Worm (Caenorhabditis elegans) whole organism, L1 larva: Measurements from ENCODE around the gene C14A11.5.

Experiments
- C04F5.9 ChIP-seq: sonication (generic microtip); optimal IDR thresholded peaks from 2 replicates; lab custom pipeline; 2016; ENCODE audit warnings: missing genetic modification characterization, missing compliant biosample characterization
- F16B12.6 ChIP-seq: fragments of 150-350 bp; optimal IDR thresholded peaks from 2 replicates; lab custom pipeline; 2014; ENCODE audit warnings: missing biosample characterization, missing genetic modification characterization
- alr-1 ChIP-seq: fragments of 200-800 bp; sonication (Bioruptor generic); optimal IDR thresholded peaks from 2 replicates; lab custom pipeline; 2018; ENCODE audit warnings: borderline replicate concordance, mild to moderate bottlenecking, missing genetic modification characterization, missing compliant biosample characterization
- aly-2 ChIP-seq: fragments of 150-350 bp; optimal IDR thresholded peaks from 2 replicates; lab custom pipeline; 2014; ENCODE audit warnings: missing biosample characterization, missing genetic modification characterization
- ceh-63 ChIP-seq: fragments of 200-800 bp; sonication (Bioruptor generic); optimal IDR thresholded peaks from 2 replicates; lab custom pipeline; 2018; ENCODE audit warnings: mild to moderate bottlenecking, missing genetic modification characterization, missing compliant biosample characterization
- dsc-1 ChIP-seq: sonication (generic microtip); optimal IDR thresholded peaks from 2 replicates; lab custom pipeline; 2016; ENCODE audit warnings: mild to moderate bottlenecking, missing genetic modification characterization, missing compliant biosample characterization
- egl-13 ChIP-seq: sonication (generic microtip); optimal IDR thresholded peaks from 2 replicates; lab custom pipeline; 2016; ENCODE audit warnings: missing genotype, missing genetic modification reagents, missing genetic modification characterization, missing compliant biosample characterization
- egl-27 ChIP-seq, 2 experiments: fragments of 150-350 bp in 1 of 2; sonication (generic microtip); optimal IDR thresholded peaks; 3 replicates each; lab custom pipeline; 2017 to 2018; ENCODE audit warnings: missing biosample characterization in 2 of 2, missing genetic modification characterization in 2 of 2, missing genetic modification reagents in 2 of 2
- elt-2 ChIP-seq: sonication (generic microtip); optimal IDR thresholded peaks from 2 replicates; lab custom pipeline; 2016; ENCODE audit warnings: missing genetic modification characterization, mild to moderate bottlenecking, inconsistent platforms, missing compliant biosample characterization, missing genetic modification reagents
- ets-5 ChIP-seq: fragments of 200-800 bp; sonication (Bioruptor generic); IDR thresholded peaks from 2 replicates; pipeline ENCODE4 v1.3.6; 2022; ENCODE audit warnings: missing genetic modification characterization, missing compliant biosample characterization
- fkh-10 ChIP-seq: sonication (generic microtip); optimal IDR thresholded peaks from 2 replicates; lab custom pipeline; 2017; ENCODE audit warnings: missing biosample characterization, missing genetic modification reagents, missing genetic modification characterization
- fkh-4 ChIP-seq: sonication (generic microtip); optimal IDR thresholded peaks from 2 replicates; lab custom pipeline; 2016; ENCODE audit warnings: missing compliant biosample characterization, missing genetic modification characterization, borderline replicate concordance
- fos-1 ChIP-seq: fragments of 150-350 bp; optimal IDR thresholded peaks from 2 replicates; lab custom pipeline; 2014; ENCODE audit warnings: missing biosample characterization, missing genetic modification characterization
- grh-1 ChIP-seq: fragments of 200-800 bp; sonication (Bioruptor generic); IDR thresholded peaks from 2 replicates; pipeline ENCODE4 v1.3.6; 2022; ENCODE audit warnings: missing genetic modification reagents, missing genetic modification characterization, missing compliant biosample characterization
- hlh-17 ChIP-seq: fragments of 200-800 bp; sonication (Bioruptor generic); optimal IDR thresholded peaks from 2 replicates; lab custom pipeline; 2018; ENCODE audit warnings: missing genetic modification characterization, mild to moderate bottlenecking, missing compliant biosample characterization, moderate library complexity, borderline replicate concordance
- irx-1 ChIP-seq: sonication (generic microtip); optimal IDR thresholded peaks from 2 replicates; lab custom pipeline; 2016; ENCODE audit warnings: missing genetic modification characterization, missing compliant biosample characterization
- jun-1 ChIP-seq: fragments of 150-350 bp; optimal IDR thresholded peaks from 2 replicates; lab custom pipeline; 2014; ENCODE audit warnings: missing biosample characterization, missing genetic modification reagents, missing genetic modification characterization
- lin-13 ChIP-seq: fragments of 150-350 bp; optimal IDR thresholded peaks from 2 replicates; lab custom pipeline; 2014; ENCODE audit warnings: missing biosample characterization, missing genetic modification reagents, missing genetic modification characterization
- lin-14 ChIP-seq: fragments of 200-800 bp; sonication (Bioruptor generic); optimal IDR thresholded peaks from 2 replicates; lab custom pipeline; 2018; ENCODE audit warnings: mild to moderate bottlenecking, missing genetic modification characterization, moderate library complexity, missing compliant biosample characterization
- lin-35 ChIP-seq, 2 experiments: fragments of 150-350 bp; optimal IDR thresholded peaks; 2 replicates each; lab custom pipeline; 2014; ENCODE audit warnings: missing biosample characterization in 2 of 2, missing genetic modification characterization in 2 of 2, missing genetic modification reagents in 2 of 2
- lin-39 ChIP-seq: fragments of 150-350 bp; optimal IDR thresholded peaks from 2 replicates; lab custom pipeline; 2014; ENCODE audit warnings: missing biosample characterization, missing genetic modification reagents, missing genetic modification characterization
- lir-3 ChIP-seq: sonication (generic microtip); optimal IDR thresholded peaks from 2 replicates; lab custom pipeline; 2016; ENCODE audit warnings: mild to moderate bottlenecking, missing genetic modification characterization, moderate library complexity, missing compliant biosample characterization; ENCODE audit not compliant: poor library complexity
- lsy-2 ChIP-seq, 2 experiments: fragments of 150-350 bp; optimal IDR thresholded peaks; 2 replicates each; lab custom pipeline; 2014; ENCODE audit warnings: missing biosample characterization in 2 of 2, missing genetic modification characterization in 2 of 2
- mab-9 ChIP-seq: fragments of 200-800 bp; sonication (Bioruptor generic); IDR thresholded peaks from 2 replicates; pipeline ENCODE4 v1.3.6; 2022; ENCODE audit warnings: missing genetic modification reagents, missing genetic modification characterization, missing compliant biosample characterization
- mep-1 ChIP-seq: fragments of 150-350 bp; optimal IDR thresholded peaks from 2 replicates; lab custom pipeline; 2014; ENCODE audit warnings: missing biosample characterization, missing genetic modification characterization
- nhr-12 ChIP-seq: sonication (generic microtip); optimal IDR thresholded peaks from 2 replicates; lab custom pipeline; 2017; ENCODE audit warnings: missing biosample characterization, missing genetic modification characterization
- nhr-20 ChIP-seq: sonication (generic microtip); optimal IDR thresholded peaks from 2 replicates; lab custom pipeline; 2016; ENCODE audit warnings: mild to moderate bottlenecking, missing genetic modification characterization, missing compliant biosample characterization
- nhr-237 ChIP-seq: fragments of 150-350 bp; optimal IDR thresholded peaks from 2 replicates; lab custom pipeline; 2014; ENCODE audit warnings: missing biosample characterization, missing genetic modification characterization
- nhr-76 ChIP-seq: sonication (generic microtip); optimal IDR thresholded peaks from 2 replicates; lab custom pipeline; 2017; ENCODE audit warnings: missing biosample characterization, missing genetic modification characterization
- nhr-77 ChIP-seq: fragments of 150-350 bp; optimal IDR thresholded peaks from 2 replicates; lab custom pipeline; 2014; ENCODE audit warnings: missing biosample characterization, missing genetic modification characterization
- nhr-84 ChIP-seq: sonication (generic microtip); optimal IDR thresholded peaks from 2 replicates; lab custom pipeline; 2017; ENCODE audit warnings: missing biosample characterization, missing genetic modification characterization
- rnt-1 ChIP-seq: sonication (generic microtip); optimal IDR thresholded peaks from 2 replicates; lab custom pipeline; 2016; ENCODE audit warnings: mild to moderate bottlenecking, missing genetic modification characterization, moderate library complexity, missing compliant biosample characterization
- snpc-4 ChIP-seq: fragments of 150-350 bp; optimal IDR thresholded peaks from 2 replicates; lab custom pipeline; 2014; ENCODE audit warnings: missing biosample characterization, missing genetic modification characterization
- snu-23 ChIP-seq: sonication (generic microtip); optimal IDR thresholded peaks from 2 replicates; lab custom pipeline; 2016; ENCODE audit warnings: missing genetic modification characterization, missing compliant biosample characterization
- sox-4 ChIP-seq: sonication (generic microtip); optimal IDR thresholded peaks from 2 replicates; lab custom pipeline; 2016; ENCODE audit warnings: missing genetic modification characterization, missing compliant biosample characterization
- sptf-1 ChIP-seq: fragments of 150-350 bp; optimal IDR thresholded peaks from 2 replicates; lab custom pipeline; 2014; ENCODE audit warnings: missing biosample characterization, missing genetic modification characterization
- tlp-1 ChIP-seq: fragments of 150-350 bp; optimal IDR thresholded peaks from 2 replicates; lab custom pipeline; 2014; ENCODE audit warnings: missing biosample characterization, missing genetic modification characterization
- unc-130 ChIP-seq: fragments of 150-350 bp; optimal IDR thresholded peaks from 2 replicates; lab custom pipeline; 2017; ENCODE audit warnings: missing biosample characterization, missing genetic modification characterization, inconsistent platforms
- unc-30 ChIP-seq: sonication (generic microtip); optimal IDR thresholded peaks from 2 replicates; lab custom pipeline; 2017; ENCODE audit warnings: missing biosample characterization, missing genetic modification characterization
- unc-62 ChIP-seq: fragments of 150-350 bp; optimal IDR thresholded peaks from 2 replicates; lab custom pipeline; 2014; ENCODE audit warnings: missing biosample characterization, missing genetic modification reagents, missing genetic modification characterization
- unc-86 ChIP-seq: sonication (generic microtip); optimal IDR thresholded peaks from 2 replicates; lab custom pipeline; 2016; ENCODE audit warnings: missing genetic modification characterization, missing compliant biosample characterization
- unc-98 ChIP-seq: fragments of 200-800 bp; sonication (Bioruptor generic); IDR thresholded peaks from 2 replicates; pipeline ENCODE4 v1.3.6; 2022; ENCODE audit warnings: missing genetic modification characterization, missing compliant biosample characterization
- vab-15 ChIP-seq: sonication (generic microtip); optimal IDR thresholded peaks from 2 replicates; lab custom pipeline; 2017; ENCODE audit warnings: missing genotype, mild to moderate bottlenecking, missing genetic modification characterization, missing compliant biosample characterization
- xbp-1 ChIP-seq: sonication (generic microtip); optimal IDR thresholded peaks from 2 replicates; lab custom pipeline; 2016; ENCODE audit warnings: missing genetic modification characterization, missing compliant biosample characterization
- zag-1 ChIP-seq: fragments of 150-350 bp; optimal IDR thresholded peaks from 2 replicates; lab custom pipeline; 2014; ENCODE audit warnings: missing biosample characterization, missing genetic modification characterization
- zip-4 ChIP-seq: fragments of 200-800 bp; sonication (Bioruptor generic); optimal IDR thresholded peaks from 2 replicates; lab custom pipeline; 2018; ENCODE audit warnings: mild to moderate bottlenecking, missing genetic modification characterization, moderate library complexity, missing compliant biosample characterization
- ztf-11 ChIP-seq, 2 experiments: sonication (generic microtip); optimal IDR thresholded peaks; 2 replicates each; lab custom pipeline; 2016 to 2017; ENCODE audit warnings: missing genetic modification characterization in 2 of 2, missing biosample characterization in 1 of 2, missing compliant biosample characterization in 1 of 2
- ztf-4 ChIP-seq: fragments of 150-350 bp; optimal IDR thresholded peaks from 2 replicates; lab custom pipeline; 2014; ENCODE audit warnings: missing biosample characterization, missing genetic modification characterization

Gene C14A11.5

ce11 chrX:2814097-2814720, 6.9 kb upstream of the C14A11.5 start, which contains the start of gene C14A11.6 (continued):
- TF ChIP-seq ztf-11 (tag; optimal IDR thresholded peaks at IDR 0.05; lab: Kevin White, UChicago) (no peak), aly-2 (tag; lab: Kevin White, UChicago) (no peak), snu-23 (GFP tag; lab: Kevin White, UChicago) (peak; percentile 5), nhr-76 (tag; lab: Kevin White, UChicago) (no peak), lir-3 (tag; lab: Kevin White, UChicago) (no peak), mab-9 (GFP tag; lab: Robert Waterston, UW) (no peak)

ce11 chrX:2809611-2810010, 2.3 kb upstream of the C14A11.5 start, which contains the start of gene C14A11.9:
TSS of gene C14A11.9 (minus strand) at chrX:2809637.
- peak; percentile 96 for TF ChIP-seq rnt-1
- TF ChIP-seq snpc-4: peak; percentile 86
- peak; percentile 89 to 91 for TF ChIP-seq lsy-2 (tag; optimal IDR thresholded peaks at IDR 0.05; lab: Kevin White, UChicago)
- TF ChIP-seq lir-3 (tag; lab: Kevin White, UChicago): peak; percentile 56
- no peak for TF ChIP-seq hlh-17 (GFP tag; lab: Kevin White, UChicago)
- peak; percentile 77 for TF ChIP-seq zip-4 (GFP tag; lab: Kevin White, UChicago)
- TF ChIP-seq ztf-11 (tag; optimal IDR thresholded peaks at IDR 0.05; lab: Kevin White, UChicago): peak in 1 of 2 experiments; percentile 66
- TF ChIP-seq ets-5: no peak
- TF ChIP-seq lin-39 (tag; lab: Kevin White, UChicago): peak; percentile 93
- TF ChIP-seq unc-98: no peak
- TF ChIP-seq F16B12.6 (tag; lab: Kevin White, UChicago): peak; percentile 53
- no peak for TF ChIP-seq nhr-84
- TF ChIP-seq fos-1: peak; percentile 89
- TF ChIP-seq grh-1 (GFP tag; lab: Robert Waterston, UW): peak; percentile 80
- peak; percentile 94 for TF ChIP-seq lin-14 (GFP tag; lab: Kevin White, UChicago)
- TF ChIP-seq irx-1 (tag; lab: Kevin White, UChicago): peak; percentile 92
- TF ChIP-seq sox-4: peak; percentile 68
- TF ChIP-seq lin-35 (GFP tag; optimal IDR thresholded peaks at IDR 0.05; lab: Kevin White, UChicago): peak; percentile 78 to 90
- TF ChIP-seq lin-13 (GFP tag; lab: Kevin White, UChicago): peak; percentile 91
- peak; percentile 2 for TF ChIP-seq nhr-12
- TF ChIP-seq ztf-4: peak; percentile 69
- TF ChIP-seq jun-1: peak; percentile 92
- no peak for TF ChIP-seq nhr-237
- no peak for TF ChIP-seq ceh-63 (GFP tag; lab: Kevin White, UChicago)
- TF ChIP-seq elt-2: peak; percentile 91
- peak; percentile 63 for TF ChIP-seq zag-1
- TF ChIP-seq mep-1: peak; percentile 98
- TF ChIP-seq xbp-1 (tag; lab: Kevin White, UChicago): peak; percentile 90
- peak; percentile 13 for TF ChIP-seq nhr-76 (tag; lab: Kevin White, UChicago)
- peak in 1 of 2 experiments; percentile 52 for TF ChIP-seq egl-27 (tag; optimal IDR thresholded peaks at IDR 0.05; lab: Kevin White, UChicago)
- no peak for TF ChIP-seq sptf-1 (tag; lab: Kevin White, UChicago)
- TF ChIP-seq alr-1 (tag; lab: Kevin White, UChicago): no peak
- TF ChIP-seq dsc-1: peak; percentile 95
- no peak for TF ChIP-seq vab-15 (tag; lab: Kevin White, UChicago)
- peak; percentile 93 for TF ChIP-seq egl-13 (tag; lab: Kevin White, UChicago)
- no peak for TF ChIP-seq unc-30 (tag; lab: Kevin White, UChicago)
- TF ChIP-seq nhr-77: peak; percentile 66
- peak; percentile 94 for TF ChIP-seq nhr-20 (tag; lab: Kevin White, UChicago)
- TF ChIP-seq aly-2 (tag; lab: Kevin White, UChicago): peak; percentile 76
- TF ChIP-seq C04F5.9: peak; percentile 71
- TF ChIP-seq tlp-1 (tag; lab: Kevin White, UChicago): no peak
- TF ChIP-seq unc-62 (GFP tag; lab: Kevin White, UChicago): no peak
- peak; percentile 95 for TF ChIP-seq unc-86
- peak; percentile 92 for TF ChIP-seq fkh-10 (GFP tag; lab: Kevin White, UChicago)
- peak; percentile 44 for TF ChIP-seq fkh-4 (tag; lab: Kevin White, UChicago)
- TF ChIP-seq unc-130: peak; percentile 56
